Worm (Caenorhabditis elegans): ENCODE data around the gene dlc-4.

dlc-4 gene

ce11 chrIV:16399776-16400368 lies 43.2 kb upstream of the dlc-4 start, which contains the start of gene Y65A5A.1:
Gene Y65A5A.1, minus strand, starts transcription at chrIV:16399826.
- no peak for TF ChIP-seq ama-1 (optimal IDR thresholded peaks at IDR 0.05)
- no peak for TF ChIP-seq dmd-4 (tag; optimal IDR thresholded peaks at IDR 0.05; ENCODE audit: borderline replicate concordance)
- TF ChIP-seq ceh-30 (tag; optimal IDR thresholded peaks at IDR 0.05): no peak
- no peak for TF ChIP-seq ceh-45 (GFP tag; IDR thresholded peaks at IDR 0.05)
- TF ChIP-seq zip-5 (tag; optimal IDR thresholded peaks at IDR 0.05): no peak
- TF ChIP-seq elt-2 (tag; optimal IDR thresholded peaks at IDR 0.05): no peak
- no peak for TF ChIP-seq ets-4 (tag; optimal IDR thresholded peaks at IDR 0.05)
- no peak for TF ChIP-seq sdc-2 (tag; optimal IDR thresholded peaks at IDR 0.05)
- TF ChIP-seq hlh-13 (GFP tag; optimal IDR thresholded peaks at IDR 0.05): no peak
- no peak for TF ChIP-seq syd-9 (tag; optimal IDR thresholded peaks at IDR 0.05)
- no peak for TF ChIP-seq pax-1 (tag; optimal IDR thresholded peaks at IDR 0.05)
- TF ChIP-seq tbx-7 (tag; optimal IDR thresholded peaks at IDR 0.05): no peak
- no peak for TF ChIP-seq ttx-3 (tag; optimal IDR thresholded peaks at IDR 0.05)
- no peak for TF ChIP-seq nhr-11 (tag; optimal IDR thresholded peaks at IDR 0.05)
- no peak for TF ChIP-seq pqm-1 (tag; optimal IDR thresholded peaks at IDR 0.05)
- TF ChIP-seq lin-11 (tag; optimal IDR thresholded peaks at IDR 0.05): no peak
- TF ChIP-seq ceh-14 (tag; optimal IDR thresholded peaks at IDR 0.05): no peak
- TF ChIP-seq pag-3 (tag; optimal IDR thresholded peaks at IDR 0.05; ENCODE audit: borderline replicate concordance): no peak
- no peak for TF ChIP-seq ceh-9 (tag; optimal IDR thresholded peaks at IDR 0.05)
- TF ChIP-seq che-1 (tag; optimal IDR thresholded peaks at IDR 0.05): no peak

- TF ChIP-seq ahr-1 (tag; optimal IDR thresholded peaks at IDR 0.05) (no peak), npax-4 (tag; optimal IDR thresholded peaks at IDR 0.05) (no peak), ceh-14 (tag; optimal IDR thresholded peaks at IDR 0.05) (no peak), ceh-9 (tag; optimal IDR thresholded peaks at IDR 0.05) (no peak), fax-1 (tag; optimal IDR thresholded peaks at IDR 0.05) (no peak), unc-3 (GFP tag; conservative IDR thresholded peaks at IDR 0.05) (no peak), unc-3 (tag; optimal IDR thresholded peaks at IDR 0.05) (no peak), K02D7.2 (tag; optimal IDR thresholded peaks at IDR 0.05) (no peak), ztf-16 (tag; optimal IDR thresholded peaks at IDR 0.05) (no peak), C38D4.7 (GFP tag; optimal IDR thresholded peaks at IDR 0.05) (no peak), ceh-30 (tag; optimal IDR thresholded peaks at IDR 0.05) (no peak), ceh-31 (tag; optimal IDR thresholded peaks at IDR 0.05) (peak; percentile 49), nfya-1 (tag; optimal IDR thresholded peaks at IDR 0.05) (no peak), hlh-30 (tag; optimal IDR thresholded peaks at IDR 0.05; ENCODE audit: insufficient read depth) (peak; percentile 26), K09A11.1 (tag; optimal IDR thresholded peaks at IDR 0.05; ENCODE audit: insufficient read depth) (no peak), T23F11.4 (GFP tag; optimal IDR thresholded peaks at IDR 0.05) (no peak), unc-86 (tag; optimal IDR thresholded peaks at IDR 0.05) (no peak), ceh-22 (tag; optimal IDR thresholded peaks at IDR 0.05) (peak; percentile 80), lin-11 (tag; optimal IDR thresholded peaks at IDR 0.05) (no peak), hlh-8 (tag; optimal IDR thresholded peaks at IDR 0.05) (no peak), ceh-19 (GFP tag; optimal IDR thresholded peaks at IDR 0.05) (no peak), fkh-6 (tag; optimal IDR thresholded peaks at IDR 0.05) (no peak), che-1 (tag; optimal IDR thresholded peaks at IDR 0.05) (no peak), ceh-45 (GFP tag; IDR thresholded peaks at IDR 0.05) (no peak), F13H6.1 (tag; optimal IDR thresholded peaks at IDR 0.05) (no peak), ttx-3 (tag; optimal IDR thresholded peaks at IDR 0.05) (no peak), nhr-11 (tag; optimal IDR thresholded peaks at IDR 0.05) (no peak), nhr-232 (tag; optimal IDR thresholded peaks at IDR 0.05) (peak; percentile 17), pha-4 (tag; optimal IDR thresholded peaks at IDR 0.05) (no peak), pqm-1 (tag; optimal IDR thresholded peaks at IDR 0.05) (no peak), rnt-1 (tag; optimal IDR thresholded peaks at IDR 0.05) (peak; percentile 33), ceh-34 (tag; optimal IDR thresholded peaks at IDR 0.05) (no peak), pros-1 (tag; optimal IDR thresholded peaks at IDR 0.05) (no peak), sox-2 (GFP tag; IDR thresholded peaks at IDR 0.05) (no peak), syd-9 (tag; optimal IDR thresholded peaks at IDR 0.05) (no peak), lim-6 (tag; optimal IDR thresholded peaks at IDR 0.05) (no peak), sox-4 (tag; optimal IDR thresholded peaks at IDR 0.05) (no peak), mec-3 (tag; optimal IDR thresholded peaks at IDR 0.05; ENCODE audit: borderline replicate concordance) (no peak), tbx-7 (tag; optimal IDR thresholded peaks at IDR 0.05) (no peak)
Observed at ce11 chrIV:16400412-16401381, 42.4 kb upstream of the dlc-4 start.

Data from whole organism, late embryonic.